Fruit fly (Drosophila melanogaster) whole organism, embryonic: ENCODE results near the gene Kyat.

Experiments used
- Ada2b ChIP-seq: fragments of 200-800 bp; sonication (Bioruptor generic); IDR thresholded peaks from 2 replicates; pipeline ENCODE4 v1.3.6; 2022; ENCODE audit warnings: missing biosample characterization, missing genetic modification characterization
- CG10959 ChIP-seq: fragments of 200-800 bp; sonication (Bioruptor generic); IDR thresholded peaks from 2 replicates; pipeline ENCODE4 v1.3.6; 2022; ENCODE audit warnings: missing biosample characterization, missing genetic modification characterization
- CG11085 ChIP-seq: fragments of 200-800 bp; sonication (Bioruptor generic); IDR thresholded peaks from 2 replicates; pipeline ENCODE4 v1.3.6; 2022; ENCODE audit warnings: missing biosample characterization, missing genetic modification characterization
- CG12659 ChIP-seq: fragments of 200-800 bp; sonication (Bioruptor generic); optimal IDR thresholded peaks from 3 replicates; lab custom pipeline; 2017; ENCODE audit warnings: mild to moderate bottlenecking, missing biosample characterization, missing genetic modification reagents, missing genetic modification characterization
- CG12942 ChIP-seq: fragments of 200-800 bp; sonication (Bioruptor generic); optimal IDR thresholded peaks from 3 replicates; lab custom pipeline; 2016; ENCODE audit warnings: missing biosample characterization, missing genetic modification characterization
- CG13624 ChIP-seq: fragments of 200-800 bp; sonication (Bioruptor generic); optimal IDR thresholded peaks from 2 replicates; lab custom pipeline; 2016; ENCODE audit warnings: missing biosample characterization, missing genetic modification characterization
- CG17912 ChIP-seq: fragments of 200-800 bp; sonication (Bioruptor generic); optimal IDR thresholded peaks from 2 replicates; lab custom pipeline; 2018; ENCODE audit warnings: missing biosample characterization, mild to moderate bottlenecking, missing genetic modification characterization
- CG18619 ChIP-seq: fragments of 200-800 bp; sonication (Bioruptor generic); optimal IDR thresholded peaks from 3 replicates; lab custom pipeline; 2017; ENCODE audit warnings: missing biosample characterization, mild to moderate bottlenecking, missing genetic modification characterization
- CG30431 ChIP-seq: fragments of 200-800 bp; sonication (Bioruptor generic); optimal IDR thresholded peaks from 2 replicates; lab custom pipeline; 2017; ENCODE audit warnings: missing biosample characterization, missing genetic modification characterization
- CG33213 ChIP-seq: fragments of 200-800 bp; sonication (Bioruptor generic); optimal IDR thresholded peaks from 3 replicates; lab custom pipeline; 2016; ENCODE audit warnings: missing biosample characterization, missing genetic modification characterization
- CG43689 ChIP-seq: fragments of 200-800 bp; sonication (Bioruptor generic); IDR thresholded peaks from 2 replicates; pipeline ENCODE4 v1.3.6; 2022; ENCODE audit warnings: missing biosample characterization, missing genetic modification characterization
- CG4707 ChIP-seq: fragments of 200-800 bp; sonication (Bioruptor generic); optimal IDR thresholded peaks from 2 replicates; lab custom pipeline; 2018; ENCODE audit warnings: missing biosample characterization, mild to moderate bottlenecking, missing genetic modification characterization, moderate library complexity
- CG7987 ChIP-seq: fragments of 200-800 bp; sonication (Bioruptor generic); optimal IDR thresholded peaks from 2 replicates; lab custom pipeline; 2018; ENCODE audit warnings: missing biosample characterization, mild to moderate bottlenecking, missing genetic modification characterization, moderate library complexity
- CG8290 ChIP-seq, 3 experiments: fragments of 200-800 bp; sonication (Bioruptor generic); optimal IDR thresholded peaks; 2 replicates each; lab custom pipeline; 2016 to 2019; ENCODE audit warnings: missing biosample characterization in 3 of 3, missing genetic modification characterization in 3 of 3, mild to moderate bottlenecking in 2 of 3, moderate library complexity in 1 of 3
- CG8359 ChIP-seq: fragments of 200-800 bp; sonication (Bioruptor generic); optimal IDR thresholded peaks from 2 replicates; lab custom pipeline; 2017; ENCODE audit warnings: missing biosample characterization, mild to moderate bottlenecking, missing genetic modification characterization, borderline replicate concordance
- CG9727 ChIP-seq: fragments of 200-800 bp; sonication (Bioruptor generic); optimal IDR thresholded peaks from 3 replicates; lab custom pipeline; 2017; ENCODE audit warnings: missing biosample characterization, mild to moderate bottlenecking, missing genetic modification characterization
- CG9817 ChIP-seq: fragments of 200-800 bp; sonication (Bioruptor generic); optimal IDR thresholded peaks from 2 replicates; lab custom pipeline; 2018; ENCODE audit warnings: missing biosample characterization, mild to moderate bottlenecking, missing genetic modification characterization, moderate library complexity
- Dbx ChIP-seq: fragments of 200-800 bp; sonication (Bioruptor generic); IDR thresholded peaks from 3 replicates; pipeline ENCODE4 v1.3.6; 2022; ENCODE audit warnings: missing biosample characterization, missing genetic modification characterization
- Dip3 ChIP-seq: fragments of 200-800 bp; sonication (Bioruptor generic); optimal IDR thresholded peaks from 3 replicates; lab custom pipeline; 2016; ENCODE audit warnings: missing biosample characterization, missing genetic modification characterization
- Dref ChIP-seq: fragments of 200-800 bp; sonication (Bioruptor generic); IDR thresholded peaks from 2 replicates; pipeline ENCODE4 v1.3.6; 2022; ENCODE audit warnings: missing biosample characterization, missing genetic modification characterization
- H15 ChIP-seq: fragments of 200-800 bp; sonication (Bioruptor generic); IDR thresholded peaks from 3 replicates; pipeline ENCODE4 v1.3.6; 2022; ENCODE audit warnings: missing biosample characterization, missing genetic modification characterization
- Hsf ChIP-seq: fragments of 200-800 bp; sonication (Bioruptor generic); optimal IDR thresholded peaks from 3 replicates; lab custom pipeline; 2016; ENCODE audit warnings: missing biosample characterization, missing genetic modification characterization
- MESR4 ChIP-seq: fragments of 200-800 bp; sonication (Bioruptor generic); optimal IDR thresholded peaks from 2 replicates; lab custom pipeline; 2018; ENCODE audit warnings: missing biosample characterization, mild to moderate bottlenecking, missing genetic modification characterization, moderate library complexity
- Max ChIP-seq: fragments of 200-800 bp; sonication (Bioruptor generic); optimal IDR thresholded peaks from 2 replicates; lab custom pipeline; 2016; ENCODE audit warnings: missing biosample characterization, mild to moderate bottlenecking, missing genetic modification characterization
- Myb ChIP-seq: fragments of 200-800 bp; sonication (Bioruptor generic); optimal IDR thresholded peaks from 2 replicates; lab custom pipeline; 2016; ENCODE audit warnings: missing biosample characterization, missing genetic modification characterization
- NK7.1 ChIP-seq: fragments of 200-800 bp; sonication (Bioruptor generic); optimal IDR thresholded peaks from 3 replicates; lab custom pipeline; 2016; ENCODE audit warnings: missing biosample characterization, missing genetic modification characterization
- Ptx1 ChIP-seq: fragments of 200-800 bp; sonication (Bioruptor generic); IDR thresholded peaks from 2 replicates; pipeline ENCODE4 v1.3.6; 2022; ENCODE audit warnings: missing biosample characterization, missing genetic modification characterization
- Sin3A ChIP-seq: fragments of >200 bp; optimal IDR thresholded peaks from 2 replicates; lab custom pipeline; 2018
- Six4 ChIP-seq: fragments of 200-800 bp; sonication (Bioruptor generic); optimal IDR thresholded peaks from 2 replicates; lab custom pipeline; 2016; ENCODE audit warnings: missing biosample characterization, missing genetic modification characterization
- Xbp1 ChIP-seq: fragments of 200-800 bp; sonication (Bioruptor generic); optimal IDR thresholded peaks from 3 replicates; lab custom pipeline; 2016; ENCODE audit warnings: missing biosample characterization, mild to moderate bottlenecking, missing genetic modification characterization
- amos ChIP-seq: fragments of 200-800 bp; sonication (Bioruptor generic); IDR thresholded peaks from 2 replicates; pipeline ENCODE4 v1.3.6; 2022; ENCODE audit warnings: missing biosample characterization, missing genetic modification characterization; ENCODE audit not compliant: partially characterized antibody
- bab2 ChIP-seq: fragments of 200-800 bp; sonication (Bioruptor generic); optimal IDR thresholded peaks from 2 replicates; lab custom pipeline; 2016; ENCODE audit warnings: missing biosample characterization, missing genetic modification characterization
- bbx ChIP-seq: fragments of 200-800 bp; sonication (Bioruptor generic); IDR thresholded peaks from 2 replicates; pipeline ENCODE4 v1.3.6; 2022; ENCODE audit warnings: missing biosample characterization, missing genetic modification characterization; ENCODE audit not compliant: partially characterized antibody
- bcd ChIP-seq: fragments of 200-800 bp; sonication (Bioruptor generic); optimal IDR thresholded peaks from 2 replicates; lab custom pipeline; 2017; ENCODE audit warnings: missing biosample characterization, mild to moderate bottlenecking, missing genetic modification characterization
- cas ChIP-seq: fragments of 200-800 bp; sonication (Bioruptor generic); IDR thresholded peaks from 2 replicates; pipeline ENCODE4 v1.3.6; 2022; ENCODE audit warnings: missing biosample characterization, missing genetic modification characterization
- crp ChIP-seq, 2 experiments: fragments of 200-800 bp; sonication (Bioruptor generic); optimal IDR thresholded peaks; 2 replicates in 1 of 2; 3 replicates in 1 of 2; lab custom pipeline; 2017; ENCODE audit warnings: missing biosample characterization in 2 of 2, missing genetic modification characterization in 2 of 2, mild to moderate bottlenecking in 1 of 2, moderate library complexity in 1 of 2
- hth ChIP-seq: fragments of >200 bp; optimal IDR thresholded peaks from 2 replicates; lab custom pipeline; 2017; ENCODE audit warnings: inconsistent platforms
- ind ChIP-seq: fragments of 200-800 bp; sonication (Bioruptor generic); optimal IDR thresholded peaks from 3 replicates; lab custom pipeline; 2016; ENCODE audit warnings: missing biosample characterization, missing genetic modification characterization
- jumu ChIP-seq: fragments of 200-800 bp; sonication (Bioruptor generic); optimal IDR thresholded peaks from 3 replicates; lab custom pipeline; 2016; ENCODE audit warnings: missing biosample characterization, missing genetic modification characterization
- mirr ChIP-seq: fragments of 200-800 bp; sonication (Bioruptor generic); optimal IDR thresholded peaks from 3 replicates; lab custom pipeline; 2018; ENCODE audit warnings: missing biosample characterization, mild to moderate bottlenecking, missing genetic modification characterization
- oc ChIP-seq: fragments of 200-800 bp; sonication (Bioruptor generic); optimal IDR thresholded peaks from 2 replicates; lab custom pipeline; 2018; ENCODE audit warnings: missing biosample characterization, mild to moderate bottlenecking, missing genetic modification characterization, moderate library complexity
- otp ChIP-seq: fragments of 200-800 bp; sonication (Bioruptor generic); IDR thresholded peaks from 3 replicates; pipeline ENCODE4, ENCODE4 v1.3.6; 2022; ENCODE audit warnings: missing biosample characterization, missing genetic modification characterization
- slou ChIP-seq: fragments of 200-800 bp; sonication (Bioruptor generic); optimal IDR thresholded peaks from 3 replicates; lab custom pipeline; 2016; ENCODE audit warnings: missing biosample characterization, missing genetic modification characterization
- sna ChIP-seq: fragments of 200-800 bp; sonication (Bioruptor generic); IDR thresholded peaks from 2 replicates; pipeline ENCODE4 v1.3.6; 2022; ENCODE audit warnings: missing biosample characterization, missing genetic modification characterization; ENCODE audit not compliant: partially characterized antibody
- sob ChIP-seq: fragments of 200-800 bp; sonication (Bioruptor generic); IDR thresholded peaks from 2 replicates; pipeline ENCODE4 v1.3.6; 2022; ENCODE audit warnings: missing biosample characterization, missing genetic modification characterization
- stc ChIP-seq: fragments of 200-800 bp; sonication (Bioruptor generic); IDR thresholded peaks from 2 replicates; pipeline ENCODE4 v1.3.6; 2022; ENCODE audit warnings: missing biosample characterization, missing genetic modification characterization
- stwl ChIP-seq: fragments of 200-800 bp; sonication (Bioruptor generic); optimal IDR thresholded peaks from 3 replicates; lab custom pipeline; 2018; ENCODE audit warnings: missing biosample characterization, mild to moderate bottlenecking, missing genetic modification characterization, moderate library complexity
- unc-4 ChIP-seq: fragments of 200-800 bp; sonication (Bioruptor generic); IDR thresholded peaks from 2 replicates; pipeline ENCODE4 v1.3.6; 2022; ENCODE audit warnings: missing biosample characterization, missing genetic modification characterization; ENCODE audit not compliant: partially characterized antibody

The Kyat gene

dm6 chr3R:11796780-11797179 is 25.5 kb downstream of the Kyat start, which contains the start of gene Sbf (continued):
- TF ChIP-seq sna (peak; percentile 85), bab2 (GFP tag; lab: Kevin White, UChicago) (no peak), Sin3A (peak; percentile 37), amos (GFP tag; lab: Robert Waterston, UW) (peak; percentile 92), Max (GFP tag; lab: Kevin White, UChicago) (peak; percentile 17), hth (lab: Kevin White, UChicago) (no peak)

dm6 chr3R:11786695-11787226 is 35.5 kb downstream of the Kyat start, which contains the start of the genes prd1 and HisCl1:
prd1 (minus strand) TSS chr3R:11787014.
HisCl1 (plus strand) TSS chr3R:11787176.
- TF ChIP-seq crp (GFP tag; optimal IDR thresholded peaks at IDR 0.05; lab: Kevin White, UChicago) (peak; percentile 90 to 98), cas (GFP tag; lab: Robert Waterston, UW) (peak; percentile 23; the same call in 1 of the 2 replicates), CG12659 (GFP tag; lab: Kevin White, UChicago) (peak; percentile 85), otp (GFP tag; lab: Robert Waterston, UW) (peak; percentile 55; the same call in 1 of the 3 replicates), Xbp1 (peak; percentile 76), CG33213 (GFP tag; lab: Kevin White, UChicago) (peak; percentile 52), CG10959 (GFP tag; lab: Robert Waterston, UW) (0 out of 2 replicates have a peak, but pooled peaks have one; percentile 10), Dip3 (GFP tag; lab: Kevin White, UChicago) (peak; percentile 70), CG4707 (peak; percentile 4), unc-4 (GFP tag; lab: Robert Waterston, UW) (0 out of 2 replicates have a peak, but pooled peaks have one; percentile 22), Dbx (GFP tag; lab: Robert Waterston, UW) (peak; percentile 66), CG13624 (GFP tag; lab: Kevin White, UChicago) (peak; percentile 74), CG30431 (peak; percentile 35), mirr (GFP tag; lab: Kevin White, UChicago) (peak; percentile 34), slou (GFP tag; lab: Kevin White, UChicago) (peak; percentile 32), NK7.1 (GFP tag; lab: Kevin White, UChicago) (peak; percentile 18), CG43689 (GFP tag; lab: Robert Waterston, UW) (no peak), CG8290 (GFP tag; optimal IDR thresholded peaks at IDR 0.05; lab: Kevin White, UChicago) (peak; percentile 4), CG8290 (tag; optimal IDR thresholded peaks at IDR 0.05; lab: Kevin White, UChicago) (no peak), sob (GFP tag; lab: Robert Waterston, UW) (peak; percentile 76), CG9727 (GFP tag; lab: Kevin White, UChicago) (peak; percentile 75), Ada2b (GFP tag; lab: Robert Waterston, UW) (no peak), CG17912 (GFP tag; lab: Kevin White, UChicago) (peak; percentile 47), sna (0 out of 2 replicates have a peak, but pooled peaks have one; percentile 38), bbx (GFP tag; lab: Robert Waterston, UW) (no peak), bcd (peak; percentile 84), Hsf (GFP tag; lab: Kevin White, UChicago) (peak; percentile 81), CG8359 (GFP tag; lab: Kevin White, UChicago) (peak; percentile 19), CG11085 (GFP tag; lab: Robert Waterston, UW) (0 out of 2 replicates have a peak, but pooled peaks have one; percentile 23), oc (tag; lab: Kevin White, UChicago) (no peak), Six4 (GFP tag; lab: Kevin White, UChicago) (peak; percentile 35), CG18619 (GFP tag; lab: Kevin White, UChicago) (peak; percentile 78), stwl (tag; lab: Kevin White, UChicago) (peak; percentile 65), jumu (GFP tag; lab: Kevin White, UChicago) (peak; percentile 37), Myb (GFP tag; lab: Kevin White, UChicago) (peak; percentile 85), Dref (peak; percentile 49), Ptx1 (GFP tag; lab: Robert Waterston, UW) (peak; percentile 76), CG9817 (peak; percentile 81), H15 (GFP tag; lab: Robert Waterston, UW) (peak; percentile 37; the same call in 1 of the 3 replicates), CG7987 (GFP tag; lab: Kevin White, UChicago) (peak; percentile 70), ind (GFP tag; lab: Kevin White, UChicago) (peak; percentile 65), CG12942 (GFP tag; lab: Kevin White, UChicago) (peak; percentile 70), MESR4 (GFP tag; lab: Kevin White, UChicago) (no peak), stc (GFP tag; lab: Robert Waterston, UW) (peak; percentile 58; the same call in 1 of the 2 replicates)
